Worm (Caenorhabditis elegans) whole organism, L4/young adult: ENCODE data around the gene arrd-25.

ENCODE experiments used
- dao-5 ChIP-seq: sonication (generic microtip); optimal IDR thresholded peaks from 2 replicates; lab custom pipeline; 2016; ENCODE audit warnings: missing genotype, missing genetic modification characterization, moderate library complexity, missing compliant biosample characterization
- him-1 ChIP-seq: sonication (generic microtip); optimal IDR thresholded peaks from 2 replicates; lab custom pipeline; 2016; ENCODE audit warnings: missing genotype, missing genetic modification reagents, missing genetic modification characterization, missing compliant biosample characterization

ce11 chrX:14062771-14063170 lies 29.2 kb downstream of the arrd-25 start:
- TF ChIP-seq him-1 (tag; lab: Kevin White, UChicago) = no peak
- no peak for TF ChIP-seq dao-5 (tag; lab: Kevin White, UChicago)
